Worm (Caenorhabditis elegans) whole organism, late embryonic: ENCODE measurements around the gene srab-3.

Source experiments
- C38D4.7 ChIP-seq: fragments of 200-800 bp; sonication (Bioruptor generic); optimal IDR thresholded peaks from 2 replicates; lab custom pipeline; 2018; ENCODE audit warnings: mild to moderate bottlenecking, missing genetic modification characterization, moderate library complexity, missing compliant biosample characterization
- F13H6.1 ChIP-seq: sonication (generic microtip); optimal IDR thresholded peaks from 2 replicates; lab custom pipeline; 2016; ENCODE audit warnings: missing genetic modification characterization, missing compliant biosample characterization
- ama-1 ChIP-seq: fragments of 150-350 bp; optimal IDR thresholded peaks from 2 replicates; lab custom pipeline; 2014
- ceh-9 ChIP-seq: sonication (generic microtip); optimal IDR thresholded peaks from 2 replicates; lab custom pipeline; 2016; ENCODE audit warnings: mild to moderate bottlenecking, missing genetic modification characterization, inconsistent platforms, missing compliant biosample characterization
- che-1 ChIP-seq: sonication (generic microtip); optimal IDR thresholded peaks from 2 replicates; lab custom pipeline; 2016; ENCODE audit warnings: mild to moderate bottlenecking, missing genetic modification characterization, missing compliant biosample characterization
- dve-1 ChIP-seq: sonication (generic microtip); optimal IDR thresholded peaks from 2 replicates; lab custom pipeline; 2017; ENCODE audit warnings: antibody characterized with exemption, mild to moderate bottlenecking, missing genetic modification characterization, missing compliant biosample characterization
- pag-3 ChIP-seq: sonication (generic microtip); optimal IDR thresholded peaks from 2 replicates; lab custom pipeline; 2016; ENCODE audit warnings: missing compliant biosample characterization, missing genetic modification characterization, borderline replicate concordance

- TF ChIP-seq C38D4.7 (no peak), ama-1 (no peak), F13H6.1 (tag; lab: Kevin White, UChicago) (no peak), dve-1 (no peak), pag-3 (tag; lab: Kevin White, UChicago) (no peak), ceh-9 (tag; lab: Kevin White, UChicago) (no peak), che-1 (tag; lab: Kevin White, UChicago) (no peak)
Measured at ce11 chrV:5150880-5151279, 43.2 kb upstream of the srab-3 start, which contains the start of gene srh-130.
